Fruit fly (Drosophila melanogaster) whole organism, adult: Measurements from ENCODE around the gene CG9016.

Experiments used
- CG11617 ChIP-seq: fragments of 200-800 bp; sonication (Bioruptor generic); optimal IDR thresholded peaks from 2 replicates; lab custom pipeline; 2017; ENCODE audit warnings: mild to moderate bottlenecking, missing biosample characterization, missing genetic modification reagents, missing genetic modification characterization
- CG14711 ChIP-seq: fragments of 200-800 bp; sonication (Bioruptor generic); optimal IDR thresholded peaks from 2 replicates; lab custom pipeline; 2018; ENCODE audit warnings: missing biosample characterization, mild to moderate bottlenecking, missing genetic modification characterization, moderate library complexity
- CG5204 ChIP-seq: fragments of 200-800 bp; sonication (Bioruptor generic); optimal IDR thresholded peaks from 2 replicates; lab custom pipeline; 2016; ENCODE audit warnings: missing biosample characterization, missing genetic modification characterization
- Crg-1 ChIP-seq: fragments of 200-800 bp; sonication (Bioruptor generic); optimal IDR thresholded peaks from 2 replicates; lab custom pipeline; 2016; ENCODE audit warnings: missing biosample characterization, missing genetic modification characterization
- cnc ChIP-seq, 2 experiments: fragments of >200 bp; optimal IDR thresholded peaks; 2 replicates each; lab custom pipeline; 2017
- kay ChIP-seq: fragments of 200-800 bp; sonication (Bioruptor generic); peaks from one replicate; lab custom pipeline; 2016; ENCODE audit warnings: missing biosample characterization, missing genetic modification characterization, borderline replicate concordance
- tj ChIP-seq: fragments of 200-800 bp; sonication (Bioruptor generic); optimal IDR thresholded peaks from 3 replicates; lab custom pipeline; 2017; ENCODE audit warnings: missing biosample characterization, mild to moderate bottlenecking, missing genetic modification characterization, moderate library complexity

DNA sequence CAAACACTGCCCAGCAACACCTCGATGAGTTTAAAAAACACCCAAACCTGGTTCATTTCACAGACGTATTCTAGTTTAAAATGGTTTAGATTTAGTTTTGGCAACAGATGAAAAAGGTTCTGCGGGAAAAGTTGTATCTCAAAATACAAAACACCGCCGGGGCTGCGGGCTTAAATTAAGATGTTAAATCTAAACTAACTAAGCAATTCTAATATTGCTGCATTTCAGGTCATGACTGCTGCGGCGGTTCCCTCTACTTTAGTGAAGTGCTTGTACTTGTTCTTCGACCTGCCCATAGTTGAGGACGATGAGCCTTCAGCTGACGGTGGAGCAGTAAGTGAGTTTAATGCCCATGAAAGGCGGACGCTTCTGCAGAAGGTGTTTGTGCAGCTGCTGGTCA, 13.3 kb downstream of the CG9016 start, which contains the start of gene CG14000:
- TF ChIP-seq CG14711 (tag; lab: Kevin White, UChicago) (no peak), CG5204 (no peak), Crg-1 (GFP tag; lab: Kevin White, UChicago) (no peak), kay (GFP tag; lab: Kevin White, UChicago) (no peak), cnc (optimal IDR thresholded peaks at IDR 0.05; lab: Kevin White, UChicago) (no peak), tj (GFP tag; lab: Kevin White, UChicago) (no peak), CG11617 (GFP tag; lab: Kevin White, UChicago) (no peak)
